Fruit fly (Drosophila melanogaster) whole organism: ENCODE results near the gene Sr-CI.

Experiments used
- CG8478 ChIP-seq: fragments of >200 bp; optimal IDR thresholded peaks from 2 replicates; lab custom pipeline; 2018; ENCODE audit warnings: inconsistent platforms
- Dll ChIP-seq: fragments of >200 bp; optimal IDR thresholded peaks from 2 replicates; lab custom pipeline; 2017
- EcR ChIP-seq, 2 experiments: fragments of >200 bp; optimal IDR thresholded peaks; 2 replicates each; lab custom pipeline; 2017; ENCODE audit warnings: missing biosample characterization in 2 of 2, missing genetic modification characterization in 2 of 2, missing genetic modification reagents in 2 of 2
- pan ChIP-seq: fragments of >200 bp; optimal IDR thresholded peaks from 2 replicates; lab custom pipeline; 2017
- psq ChIP-seq: fragments of >200 bp; optimal IDR thresholded peaks from 2 replicates; lab custom pipeline; 2017
- usp ChIP-seq: fragments of >200 bp; optimal IDR thresholded peaks from 2 replicates; lab custom pipeline; 2017; ENCODE audit warnings: missing biosample characterization, missing genetic modification characterization, mixed read lengths

Gene Sr-CI

dm6 chr2L:4121402-4121801 lies at the start of gene Sr-CI:
Sr-CI (plus strand) TSS chr2L:4121702.
- TF ChIP-seq EcR (GFP tag; optimal IDR thresholded peaks at IDR 0.05; lab: Kevin White, UChicago): no peak
- no peak for TF ChIP-seq Dll (lab: Kevin White, UChicago)
- TF ChIP-seq CG8478: no peak
- TF ChIP-seq pan (lab: Kevin White, UChicago): no peak
- no peak for TF ChIP-seq usp (GFP tag; lab: Kevin White, UChicago)
- no peak for TF ChIP-seq psq (lab: Kevin White, UChicago)

- TF ChIP-seq usp (GFP tag; lab: Kevin White, UChicago) (no peak), pan (lab: Kevin White, UChicago) (no peak), CG8478 (no peak), Dll (lab: Kevin White, UChicago) (no peak), EcR (GFP tag; optimal IDR thresholded peaks at IDR 0.05; lab: Kevin White, UChicago) (no peak), psq (lab: Kevin White, UChicago) (no peak)
Observed at dm6 chr2L:4075783-4076182, 45.7 kb upstream of the Sr-CI start.

DNA sequence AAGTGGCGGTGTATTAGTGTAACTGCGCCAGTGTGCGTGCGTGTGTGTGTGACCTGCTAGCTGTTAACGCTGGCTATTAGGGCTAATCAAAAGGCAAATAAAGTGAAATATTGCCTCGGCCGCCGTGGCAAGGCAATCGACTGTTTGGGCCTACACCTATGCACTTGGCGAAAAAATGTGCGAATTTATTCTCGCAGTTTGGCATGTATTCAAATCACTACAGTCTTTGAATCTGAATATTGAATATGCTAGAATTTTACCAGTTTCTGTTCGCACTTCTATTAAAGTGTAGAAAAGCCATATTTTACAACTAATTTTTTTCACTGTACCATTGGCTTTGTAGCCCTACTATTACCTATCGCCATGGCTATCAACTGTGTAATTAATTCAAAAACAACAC lies 40.7 kb upstream of the Sr-CI start:
- TF ChIP-seq EcR (GFP tag; optimal IDR thresholded peaks at IDR 0.05; lab: Kevin White, UChicago): no peak
- no peak for TF ChIP-seq CG8478
- no peak for TF ChIP-seq pan (lab: Kevin White, UChicago)
- TF ChIP-seq Dll (lab: Kevin White, UChicago): no peak
- no peak for TF ChIP-seq usp (GFP tag; lab: Kevin White, UChicago)
- TF ChIP-seq psq (lab: Kevin White, UChicago): no peak

DNA sequence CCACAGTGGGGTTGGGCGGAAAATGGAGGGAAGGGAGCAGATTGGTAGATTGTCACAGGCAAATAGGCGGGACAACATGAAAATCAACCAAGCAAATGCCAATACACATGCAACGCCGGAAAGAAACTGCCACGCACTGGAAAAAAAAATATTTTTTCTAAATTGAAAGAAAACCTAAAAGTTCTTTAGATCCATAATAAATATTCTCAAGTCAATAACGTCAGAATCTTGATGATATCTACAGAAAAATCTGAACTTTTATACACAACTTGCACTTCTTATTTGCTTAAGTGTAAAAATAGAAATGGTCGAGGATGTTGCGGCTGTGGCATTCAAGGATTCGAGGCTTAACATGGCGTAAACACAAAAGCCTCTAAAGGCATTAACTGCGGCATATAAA lies 37.3 kb upstream of the Sr-CI start:
- TF ChIP-seq CG8478 (no peak), EcR (GFP tag; optimal IDR thresholded peaks at IDR 0.05; lab: Kevin White, UChicago) (no peak), usp (GFP tag; lab: Kevin White, UChicago) (no peak), pan (lab: Kevin White, UChicago) (no peak), psq (lab: Kevin White, UChicago) (no peak), Dll (lab: Kevin White, UChicago) (no peak)

DNA sequence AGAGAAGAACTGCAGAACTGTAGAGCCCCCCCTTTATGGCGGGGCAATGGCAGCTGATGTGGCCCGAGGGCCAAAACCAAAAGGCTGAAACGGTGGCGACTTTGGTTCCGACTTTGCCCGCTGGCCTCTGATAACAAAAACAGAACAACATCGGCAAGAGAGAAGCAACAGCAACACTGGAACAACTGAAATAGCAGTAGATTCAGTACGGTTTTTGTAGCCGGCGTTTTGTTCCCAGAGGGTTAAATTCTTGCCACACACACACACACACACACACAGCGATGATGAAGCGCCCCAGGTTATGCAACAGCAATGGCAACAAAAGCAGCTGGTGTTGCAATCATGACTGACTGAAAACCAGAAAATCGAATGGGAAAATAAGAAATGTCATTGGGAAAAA lies 31.9 kb upstream of the Sr-CI start:
- TF ChIP-seq psq (lab: Kevin White, UChicago) (no peak), CG8478 (no peak), usp (GFP tag; lab: Kevin White, UChicago) (no peak), pan (lab: Kevin White, UChicago) (no peak), Dll (lab: Kevin White, UChicago) (no peak), EcR (GFP tag; optimal IDR thresholded peaks at IDR 0.05; lab: Kevin White, UChicago) (no peak)

dm6 chr2L:4091720-4092119 lies 29.8 kb upstream of the Sr-CI start:
- no peak for TF ChIP-seq pan (lab: Kevin White, UChicago)
- TF ChIP-seq psq (lab: Kevin White, UChicago): no peak
- TF ChIP-seq usp (GFP tag; lab: Kevin White, UChicago): no peak
- no peak for TF ChIP-seq Dll (lab: Kevin White, UChicago)
- no peak for TF ChIP-seq EcR (GFP tag; optimal IDR thresholded peaks at IDR 0.05; lab: Kevin White, UChicago)
- TF ChIP-seq CG8478: no peak

dm6 chr2L:4093728-4094324 lies 27.7 kb upstream of the Sr-CI start:
- no peak for TF ChIP-seq EcR (GFP tag; optimal IDR thresholded peaks at IDR 0.05; lab: Kevin White, UChicago)
- TF ChIP-seq pan (lab: Kevin White, UChicago): no peak
- TF ChIP-seq Dll (lab: Kevin White, UChicago): no peak
- TF ChIP-seq CG8478: no peak
- no peak for TF ChIP-seq psq (lab: Kevin White, UChicago)
- no peak for TF ChIP-seq usp (GFP tag; lab: Kevin White, UChicago)

dm6 chr2L:4096552-4096951 lies 24.9 kb upstream of the Sr-CI start:
- TF ChIP-seq EcR (GFP tag; optimal IDR thresholded peaks at IDR 0.05; lab: Kevin White, UChicago): no peak
- TF ChIP-seq usp (GFP tag; lab: Kevin White, UChicago): no peak
- no peak for TF ChIP-seq Dll (lab: Kevin White, UChicago)
- TF ChIP-seq psq (lab: Kevin White, UChicago): no peak
- TF ChIP-seq pan (lab: Kevin White, UChicago): no peak
- no peak for TF ChIP-seq CG8478

- TF ChIP-seq pan (lab: Kevin White, UChicago) (no peak), psq (lab: Kevin White, UChicago) (no peak), usp (GFP tag; lab: Kevin White, UChicago) (no peak), CG8478 (no peak), Dll (lab: Kevin White, UChicago) (no peak), EcR (GFP tag; optimal IDR thresholded peaks at IDR 0.05; lab: Kevin White, UChicago) (no peak)
Observed at dm6 chr2L:4110132-4110531, 11.4 kb upstream of the Sr-CI start.

DNA sequence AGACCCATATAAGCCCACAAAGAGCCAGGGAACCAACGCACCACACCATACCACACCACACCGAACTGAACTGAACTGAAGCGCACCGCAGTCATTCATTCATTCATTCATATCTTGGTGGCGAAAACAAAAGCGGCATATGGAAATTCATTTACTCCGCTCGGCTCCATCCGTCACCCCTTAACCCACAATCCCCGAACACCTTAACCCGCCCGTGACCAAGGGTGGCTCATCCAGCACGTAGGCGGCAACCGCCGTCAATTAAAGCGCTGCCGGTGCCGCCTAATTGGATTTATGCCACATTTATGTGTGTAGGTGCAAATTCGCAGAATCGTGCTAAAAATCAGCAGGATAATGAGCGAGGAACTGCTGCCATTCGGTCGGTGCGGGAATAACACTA lies 4.8 kb upstream of the Sr-CI start:
- no peak for TF ChIP-seq psq (lab: Kevin White, UChicago)
- no peak for TF ChIP-seq usp (GFP tag; lab: Kevin White, UChicago)
- TF ChIP-seq EcR (GFP tag; optimal IDR thresholded peaks at IDR 0.05; lab: Kevin White, UChicago): no peak
- TF ChIP-seq CG8478: no peak
- TF ChIP-seq pan (lab: Kevin White, UChicago): no peak
- TF ChIP-seq Dll (lab: Kevin White, UChicago): no peak

DNA sequence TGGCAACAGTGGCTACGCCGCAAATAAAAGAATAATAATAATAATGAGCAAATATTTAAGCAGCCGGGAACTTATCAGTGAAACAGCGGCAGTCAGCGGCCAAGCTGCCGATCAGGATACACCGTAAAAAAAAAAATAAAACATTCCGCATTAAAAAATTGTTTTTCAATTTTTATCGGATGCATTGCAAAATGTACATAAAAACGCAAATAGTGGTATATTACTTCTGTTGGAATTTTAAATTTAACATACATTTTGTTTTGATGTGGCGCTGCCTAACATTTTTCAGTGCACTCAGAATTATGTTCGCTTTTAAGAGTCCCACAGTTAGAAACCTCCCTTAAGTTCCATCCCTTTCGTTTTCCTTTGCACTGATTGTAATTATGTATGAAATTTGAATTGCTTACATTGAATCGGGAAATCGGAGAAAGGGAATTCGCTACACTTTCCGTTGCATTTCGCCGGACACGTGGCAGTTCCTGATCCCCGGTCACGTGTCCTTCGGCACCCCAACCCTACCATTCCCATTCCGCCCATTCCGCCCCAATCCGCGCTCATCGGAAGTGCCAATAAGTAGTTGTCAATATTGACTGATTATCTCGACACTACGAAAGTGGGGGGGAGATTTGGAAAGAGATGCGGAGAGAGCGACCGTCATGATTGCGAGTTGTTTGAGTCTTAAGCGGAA lies 2.4 kb upstream of the Sr-CI start:
- TF ChIP-seq CG8478 (no peak), usp (GFP tag; lab: Kevin White, UChicago) (no peak), Dll (lab: Kevin White, UChicago) (no peak), psq (lab: Kevin White, UChicago) (no peak), pan (lab: Kevin White, UChicago) (no peak), EcR (GFP tag; optimal IDR thresholded peaks at IDR 0.05; lab: Kevin White, UChicago) (no peak)
